Worm (Caenorhabditis elegans) whole organism, mixed stage, embryonic: ENCODE results near the gene F53H2.3.

Experiments
- blmp-1 ChIP-seq: fragments of 150-350 bp; optimal IDR thresholded peaks from 2 replicates; lab custom pipeline; 2014; ENCODE audit warnings: missing biosample characterization, missing genetic modification characterization
- elt-1 ChIP-seq: sonication (generic microtip); optimal IDR thresholded peaks from 2 replicates; lab custom pipeline; 2017; ENCODE audit warnings: missing genetic modification characterization, mild to moderate bottlenecking, missing compliant biosample characterization, antibody characterized with exemption, moderate library complexity, borderline replicate concordance; ENCODE audit not compliant: insufficient read depth
- elt-3 ChIP-seq: fragments of 150-350 bp; optimal IDR thresholded peaks from 2 replicates; lab custom pipeline; 2014; ENCODE audit warnings: missing biosample characterization, missing genetic modification characterization
- lin-13 ChIP-seq: fragments of 150-350 bp; optimal IDR thresholded peaks from 2 replicates; lab custom pipeline; 2014; ENCODE audit warnings: missing biosample characterization, missing genetic modification characterization
- lsy-2 ChIP-seq: fragments of 150-350 bp; optimal IDR thresholded peaks from 2 replicates; lab custom pipeline; 2014; ENCODE audit warnings: missing biosample characterization, missing genetic modification characterization
- mab-5 ChIP-seq: fragments of 150-350 bp; optimal IDR thresholded peaks from 2 replicates; lab custom pipeline; 2014; ENCODE audit warnings: missing biosample characterization, missing genetic modification characterization
- mep-1 ChIP-seq: fragments of 150-350 bp; optimal IDR thresholded peaks from 2 replicates; lab custom pipeline; 2017; ENCODE audit warnings: missing biosample characterization, missing genetic modification reagents, missing genetic modification characterization, inconsistent platforms
- nhr-237 ChIP-seq: fragments of 150-350 bp; optimal IDR thresholded peaks from 2 replicates; lab custom pipeline; 2014; ENCODE audit warnings: missing biosample characterization, missing genetic modification characterization
- pha-4 ChIP-seq: fragments of 150-350 bp; optimal IDR thresholded peaks from 2 replicates; lab custom pipeline; 2018; ENCODE audit warnings: missing biosample characterization, missing genetic modification reagents, missing genetic modification characterization
- snpc-4 ChIP-seq: fragments of 150-350 bp; optimal IDR thresholded peaks from 2 replicates; lab custom pipeline; 2014; ENCODE audit warnings: missing biosample characterization, missing genetic modification characterization
- unc-39 ChIP-seq: fragments of 150-350 bp; optimal IDR thresholded peaks from 2 replicates; lab custom pipeline; 2014; ENCODE audit warnings: missing biosample characterization, missing genetic modification characterization
- unc-62 ChIP-seq: fragments of 150-350 bp; optimal IDR thresholded peaks from 2 replicates; lab custom pipeline; 2014; ENCODE audit warnings: missing biosample characterization, missing genetic modification reagents, missing genetic modification characterization
- zip-8 ChIP-seq: fragments of 150-350 bp; optimal IDR thresholded peaks from 2 replicates; lab custom pipeline; 2014; ENCODE audit warnings: missing biosample characterization, missing genetic modification characterization
- ztf-11 ChIP-seq: fragments of 150-350 bp; optimal IDR thresholded peaks from 2 replicates; lab custom pipeline; 2014; ENCODE audit warnings: missing biosample characterization, missing genetic modification characterization

ce11 chrV:20451793-20452192, 40.2 kb upstream of the F53H2.3 start:
- TF ChIP-seq nhr-237 (no peak), snpc-4 (no peak), pha-4 (tag; lab: Kevin White, UChicago) (no peak), mep-1 (tag; lab: Kevin White, UChicago) (no peak), blmp-1 (no peak), lsy-2 (tag; lab: Kevin White, UChicago) (no peak), unc-62 (GFP tag; lab: Kevin White, UChicago) (peak; percentile 11), mab-5 (no peak), elt-1 (no peak), elt-3 (tag; lab: Kevin White, UChicago) (no peak), ztf-11 (no peak), zip-8 (no peak), unc-39 (tag; lab: Kevin White, UChicago) (no peak), lin-13 (tag; lab: Kevin White, UChicago) (no peak)
